Fruit fly (Drosophila melanogaster) Kc167 (cell line): ENCODE results near the gene CG14659.

Experiments used
- Myc ChIP-seq: fragments of >200 bp; optimal IDR thresholded peaks from 2 replicates; lab custom pipeline; 2017; ENCODE audit warnings: missing external identifiers
- Sin3A ChIP-seq: fragments of >200 bp; optimal IDR thresholded peaks from 2 replicates; lab custom pipeline; 2018; ENCODE audit warnings: missing external identifiers
- h ChIP-seq: fragments of >200 bp; optimal IDR thresholded peaks from 3 replicates; lab custom pipeline; 2018; ENCODE audit warnings: missing external identifiers
- insv ChIP-seq: fragments of >200 bp; optimal IDR thresholded peaks from 3 replicates; lab custom pipeline; 2018; ENCODE audit warnings: missing external identifiers
- psq ChIP-seq: fragments of >200 bp; optimal IDR thresholded peaks from 2 replicates; lab custom pipeline; 2017; ENCODE audit warnings: missing external identifiers
- ttk ChIP-seq: sonication (Bioruptor generic); optimal IDR thresholded peaks from 2 replicates; lab custom pipeline; 2017; ENCODE audit warnings: missing external identifiers

The CG14659 gene

dm6 chr3R:4833636-4834035, 2.5 kb upstream of the CG14659 start:
- TF ChIP-seq Myc (lab: Kevin White, UChicago), result no peak
- no peak for TF ChIP-seq insv (lab: Kevin White, UChicago)
- no peak for TF ChIP-seq psq (lab: Kevin White, UChicago)
- no peak for TF ChIP-seq ttk
- TF ChIP-seq Sin3A (lab: Kevin White, UChicago), result no peak
- no peak for TF ChIP-seq h (lab: Kevin White, UChicago)

DNA sequence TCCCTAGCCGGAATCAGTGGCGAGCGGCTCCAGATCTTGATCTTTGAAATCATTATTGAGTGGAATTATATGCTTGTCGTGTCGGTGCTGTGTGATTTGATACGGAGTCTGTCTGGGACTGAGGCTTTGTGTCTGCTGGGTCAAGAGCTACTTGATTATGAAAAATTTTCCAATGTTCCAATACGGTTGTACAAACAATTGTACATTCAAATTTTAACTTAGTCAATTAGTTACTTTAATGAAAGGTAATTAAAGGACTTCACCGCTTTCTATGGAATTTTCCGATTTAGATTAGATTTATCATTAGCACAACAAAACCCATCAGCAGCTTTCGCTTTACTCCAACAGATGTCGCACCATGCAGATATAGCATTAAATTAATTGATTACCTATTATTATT, 684 bp downstream of the CG14659 start, which contains the start of gene CG14658:
TSS of gene CG14658 (minus strand) at position 101 of the 400 bp plus-strand sequence.
- no peak for TF ChIP-seq psq (lab: Kevin White, UChicago)

DNA sequence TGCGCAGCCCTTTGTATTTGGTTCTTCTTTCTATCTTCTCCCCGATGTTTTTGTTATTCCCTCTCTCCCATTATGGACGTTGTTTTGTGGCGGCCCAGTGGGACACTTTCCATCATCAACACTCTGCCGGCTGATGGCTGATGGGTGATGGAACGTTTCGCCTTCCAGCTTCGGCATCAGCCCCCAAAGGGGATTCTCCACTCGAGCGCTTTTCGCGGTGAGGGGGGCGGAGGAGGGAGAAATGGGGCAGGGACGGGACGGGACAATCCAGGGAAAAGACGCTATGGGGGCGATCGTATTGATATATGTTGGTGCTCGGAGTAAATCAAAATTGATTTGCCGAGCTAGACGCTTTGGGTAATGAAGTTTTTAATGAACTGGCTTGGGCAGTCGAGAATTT, 5.9 kb downstream of the CG14659 start:
- TF ChIP-seq insv (lab: Kevin White, UChicago) (no peak), Myc (lab: Kevin White, UChicago) (no peak), h (lab: Kevin White, UChicago) (no peak)

DNA sequence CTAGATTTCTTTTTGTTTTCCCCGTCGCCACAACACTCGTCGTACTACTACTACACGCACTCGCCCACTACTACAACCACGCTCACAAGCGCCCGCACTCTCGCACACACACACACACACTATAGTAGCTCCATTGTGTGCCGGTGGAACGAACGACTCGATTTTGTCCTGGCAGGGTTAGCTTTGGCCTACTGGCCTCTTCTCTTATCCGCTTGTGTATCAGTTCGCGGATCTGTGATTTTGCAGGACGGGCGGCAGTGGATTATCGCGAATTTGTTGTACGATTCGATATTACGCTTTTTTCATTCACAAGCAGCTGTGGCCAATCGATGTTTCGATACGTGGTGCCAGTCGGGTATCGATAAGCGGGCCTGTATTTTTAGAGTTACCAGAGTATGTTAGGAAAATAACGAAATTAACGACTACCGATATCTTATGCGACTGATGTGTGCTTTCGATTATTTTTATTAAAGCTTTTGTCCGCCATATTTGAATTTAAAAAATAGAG, 9.9 kb downstream of the CG14659 start, which contains the start of gene CG14657:
TSS of gene CG14657 (minus strand) at position 335 of the 508 bp plus-strand sequence.
- TF ChIP-seq ttk (no peak), h (lab: Kevin White, UChicago) (no peak), Sin3A (lab: Kevin White, UChicago) (no peak), psq (lab: Kevin White, UChicago) (no peak), Myc (lab: Kevin White, UChicago) (no peak), insv (lab: Kevin White, UChicago) (no peak)

dm6 chr3R:4816018-4816417, 15.1 kb downstream of the CG14659 start, which contains the start of gene BBS5:
Gene BBS5 (plus strand): TSS chr3R:4816318.
- TF ChIP-seq ttk, result no peak
- no peak for TF ChIP-seq Myc (lab: Kevin White, UChicago)

DNA sequence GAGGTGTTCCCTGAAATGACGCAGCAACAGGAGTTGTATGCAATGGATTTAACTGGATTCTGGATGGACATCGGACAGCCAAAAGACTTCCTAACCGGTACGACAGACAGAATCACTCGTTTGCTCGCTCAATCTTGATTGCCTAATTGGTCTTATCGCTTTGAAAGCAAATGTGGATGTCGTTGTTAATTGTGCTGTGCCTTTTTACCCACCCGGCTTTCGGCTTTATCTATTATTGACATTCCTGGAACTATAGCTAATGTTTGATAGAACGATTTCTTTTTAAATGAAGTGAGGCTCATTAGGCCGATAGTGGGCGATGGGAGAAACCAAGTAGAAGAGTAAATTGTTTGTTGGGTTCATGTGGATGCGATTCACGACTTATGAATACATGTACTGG, 16.4 kb downstream of the CG14659 start:
- TF ChIP-seq h (lab: Kevin White, UChicago), result no peak
- TF ChIP-seq insv (lab: Kevin White, UChicago), result no peak
- no peak for TF ChIP-seq Sin3A (lab: Kevin White, UChicago)
- no peak for TF ChIP-seq psq (lab: Kevin White, UChicago)

DNA sequence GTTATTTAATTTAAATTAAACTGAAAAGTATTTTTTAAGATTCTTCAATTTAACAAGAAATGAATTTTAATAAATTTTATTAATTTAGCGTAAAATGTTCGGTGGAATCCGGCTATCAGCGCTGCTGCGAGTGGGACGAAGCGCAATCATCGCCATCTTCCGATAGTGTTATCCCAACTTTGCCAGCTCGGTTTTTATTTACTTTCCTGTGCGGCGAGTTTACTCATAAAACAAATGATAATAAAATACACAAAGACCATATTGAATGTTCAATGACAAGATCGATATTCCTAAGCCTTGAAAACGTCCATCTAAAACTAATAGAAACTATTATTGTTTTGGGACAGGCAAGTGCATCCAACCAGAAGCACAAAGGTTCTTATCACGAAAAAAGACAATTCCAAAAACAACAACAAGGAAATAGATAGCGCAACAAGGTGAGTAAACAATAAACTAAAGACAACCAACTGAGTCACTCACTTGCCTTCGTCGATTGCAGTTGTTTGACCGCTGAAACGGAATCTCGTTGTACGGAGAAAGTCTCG, 17.9 kb downstream of the CG14659 start:
- TF ChIP-seq ttk (no peak), insv (lab: Kevin White, UChicago) (no peak), Myc (lab: Kevin White, UChicago) (no peak), Sin3A (lab: Kevin White, UChicago) (no peak), psq (lab: Kevin White, UChicago) (no peak), h (lab: Kevin White, UChicago) (no peak)

DNA sequence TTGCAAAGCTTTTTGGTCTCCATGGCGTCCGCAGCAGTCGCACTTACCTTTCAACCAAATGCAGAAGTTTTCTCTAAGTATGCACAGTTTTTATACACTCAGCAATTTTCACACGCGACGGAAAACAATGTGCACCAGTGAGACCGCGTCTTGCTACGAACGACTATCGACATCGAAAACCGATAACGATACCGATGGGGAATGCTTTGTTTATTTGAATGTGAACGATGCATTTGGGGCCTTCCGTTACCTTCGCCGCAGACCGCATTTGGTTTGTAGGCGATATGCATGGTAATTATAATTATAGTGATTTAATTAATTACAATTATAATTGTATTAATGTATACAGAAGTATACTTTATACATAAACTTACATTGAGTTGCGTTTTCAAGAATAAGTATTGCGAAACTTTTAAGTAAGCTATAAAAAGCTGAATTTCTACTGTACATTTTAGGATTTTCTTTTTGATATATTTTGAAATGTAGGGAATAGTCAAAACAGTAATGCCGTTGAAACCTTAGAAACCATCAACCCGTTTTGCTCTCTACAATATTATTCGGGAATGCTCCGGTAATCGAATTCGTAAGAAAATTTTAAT, 19.1 kb downstream of the CG14659 start, which contains the start of the genes Hus1-like and ctrip:
TSS of gene Hus1-like (minus strand) at position 161 of the 599 bp plus-strand sequence.
TSS of gene ctrip (minus strand) at position 161 of the 599 bp plus-strand sequence.
- TF ChIP-seq ttk, result no peak
- no peak for TF ChIP-seq h (lab: Kevin White, UChicago)
- TF ChIP-seq psq (lab: Kevin White, UChicago), result no peak
- TF ChIP-seq insv (lab: Kevin White, UChicago), result no peak
- no peak for TF ChIP-seq Sin3A (lab: Kevin White, UChicago)
- no peak for TF ChIP-seq Myc (lab: Kevin White, UChicago)

dm6 chr3R:4811124-4811935, 19.8 kb downstream of the CG14659 start, which contains the start of gene Gmppb:
Gene Gmppb (plus strand): TSS chr3R:4811444.
- no peak for TF ChIP-seq insv (lab: Kevin White, UChicago)
- TF ChIP-seq Sin3A (lab: Kevin White, UChicago), result no peak
- TF ChIP-seq h (lab: Kevin White, UChicago), result no peak
- no peak for TF ChIP-seq ttk
- no peak for TF ChIP-seq psq (lab: Kevin White, UChicago)
- TF ChIP-seq Myc (lab: Kevin White, UChicago), result no peak

- no peak for TF ChIP-seq Sin3A (lab: Kevin White, UChicago)
- no peak for TF ChIP-seq h (lab: Kevin White, UChicago)
- no peak for TF ChIP-seq Myc (lab: Kevin White, UChicago)
- no peak for TF ChIP-seq ttk
- no peak for TF ChIP-seq psq (lab: Kevin White, UChicago)
- no peak for TF ChIP-seq insv (lab: Kevin White, UChicago)
These were observed 21.0 kb downstream of the CG14659 start for dm6 chr3R:4809944-4810653.

DNA sequence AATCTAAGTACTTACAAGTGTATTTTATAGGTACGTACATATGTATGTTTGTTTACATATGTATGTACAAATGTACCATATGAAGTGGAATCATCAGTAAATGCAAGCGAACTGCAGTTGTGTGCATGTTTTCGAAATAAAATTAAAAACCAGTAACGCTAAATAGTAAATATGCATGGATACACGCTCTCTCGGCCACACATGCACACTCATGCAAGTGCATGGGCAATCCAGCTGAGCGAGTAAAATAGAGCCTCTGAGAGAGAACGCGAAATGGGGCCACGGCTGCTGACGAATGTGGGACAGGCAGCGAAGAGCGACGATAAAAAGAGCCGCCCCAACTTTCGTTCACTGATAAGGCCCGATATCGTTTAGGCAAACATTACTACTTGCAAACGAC, 23.5 kb downstream of the CG14659 start:
- TF ChIP-seq h (lab: Kevin White, UChicago) (no peak), insv (lab: Kevin White, UChicago) (no peak), Sin3A (lab: Kevin White, UChicago) (no peak), ttk (no peak), psq (lab: Kevin White, UChicago) (no peak), Myc (lab: Kevin White, UChicago) (no peak)
